Fruit fly (Drosophila melanogaster) whole organism, prepupa: ENCODE measurements around the gene Hsp70Ab.

ENCODE experiments used
- CG3032 ChIP-seq: fragments of 200-800 bp; optimal IDR thresholded peaks from 2 replicates; lab custom pipeline; 2019; ENCODE audit warnings: missing biosample characterization, mild to moderate bottlenecking, missing genetic modification characterization, moderate library complexity
- CG7368 ChIP-seq: fragments of 200-800 bp; sonication (Bioruptor generic); optimal IDR thresholded peaks from 3 replicates; lab custom pipeline; 2016; ENCODE audit warnings: missing biosample characterization, missing genetic modification characterization
- CG8119 ChIP-seq: fragments of 200-800 bp; sonication (Bioruptor generic); IDR thresholded peaks from 3 replicates; pipeline ENCODE4 v1.3.6; 2022; ENCODE audit warnings: missing biosample characterization, missing genetic modification characterization
- CG8632 ChIP-seq: fragments of 200-800 bp; sonication (Bioruptor generic); optimal IDR thresholded peaks from 3 replicates; lab custom pipeline; 2016; ENCODE audit warnings: missing biosample characterization, missing genetic modification characterization
- Gug ChIP-seq: fragments of 200-800 bp; sonication (Bioruptor generic); IDR thresholded peaks from 2 replicates; pipeline ENCODE4 v1.3.6; 2022; ENCODE audit warnings: missing biosample characterization, missing genetic modification characterization
- Hr39 ChIP-seq: fragments of 200-800 bp; sonication (Bioruptor generic); optimal IDR thresholded peaks from 2 replicates; lab custom pipeline; 2016; ENCODE audit warnings: missing biosample characterization, missing genetic modification characterization
- Lpt ChIP-seq: fragments of 200-800 bp; sonication (Bioruptor generic); optimal IDR thresholded peaks from 3 replicates; lab custom pipeline; 2016; ENCODE audit warnings: missing biosample characterization, missing genetic modification characterization
- OdsH ChIP-seq: fragments of 200-800 bp; sonication (Bioruptor generic); optimal IDR thresholded peaks from 3 replicates; lab custom pipeline; 2016; ENCODE audit warnings: missing biosample characterization, missing genetic modification characterization
- Sox102F ChIP-seq: fragments of 200-800 bp; sonication (Bioruptor generic); optimal IDR thresholded peaks from 2 replicates; lab custom pipeline; 2016; ENCODE audit warnings: missing biosample characterization, mild to moderate bottlenecking, missing genetic modification characterization
- achi ChIP-seq: fragments of 200-800 bp; sonication (Bioruptor generic); optimal IDR thresholded peaks from 3 replicates; lab custom pipeline; 2016; ENCODE audit warnings: missing biosample characterization, missing genetic modification characterization
- svp ChIP-seq: fragments of 200-800 bp; sonication (Bioruptor generic); peaks from one replicate; lab custom pipeline; 2016; ENCODE audit warnings: missing biosample characterization, missing genetic modification characterization

dm6 chr3R:11973826-11974225, 15.5 kb downstream of the Hsp70Ab start:
- TF ChIP-seq CG7368 (GFP tag; lab: Kevin White, UChicago), result no peak
- TF ChIP-seq CG8119, result no peak
- peak; percentile 97 for TF ChIP-seq svp
- no peak for TF ChIP-seq Lpt (GFP tag; lab: Kevin White, UChicago)
- no peak for TF ChIP-seq CG3032 (tag; lab: Kevin White, UChicago)
- no peak for TF ChIP-seq achi (GFP tag; lab: Kevin White, UChicago)
- no peak for TF ChIP-seq Gug (GFP tag; lab: Robert Waterston, UW)
- no peak for TF ChIP-seq CG8632 (GFP tag; lab: Kevin White, UChicago)
- TF ChIP-seq Sox102F (GFP tag; lab: Kevin White, UChicago), result no peak
- no peak for TF ChIP-seq Hr39 (GFP tag; lab: Kevin White, UChicago)
- no peak for TF ChIP-seq OdsH (GFP tag; lab: Kevin White, UChicago)
